Fruit fly (Drosophila melanogaster) whole organism, embryonic: Measurements from ENCODE around the gene ND-B17.
A peak's percentile ranks its signal among the peaks of the same experiment; 100 is the strongest.

Experiments used
- Ada2b ChIP-seq: fragments of 200-800 bp; sonication (Bioruptor generic); IDR thresholded peaks from 2 replicates; pipeline ENCODE4 v1.3.6; 2022; ENCODE audit warnings: missing biosample characterization, missing genetic modification characterization
- Asciz ChIP-seq: fragments of 200-800 bp; sonication (Bioruptor generic); optimal IDR thresholded peaks from 2 replicates; lab custom pipeline; 2017; ENCODE audit warnings: missing biosample characterization, mild to moderate bottlenecking, missing genetic modification characterization, missing genetic modification reagents
- BEAF-32 ChIP-seq: fragments of 200-800 bp; sonication (Bioruptor generic); optimal IDR thresholded peaks from 3 replicates; lab custom pipeline; 2017; ENCODE audit warnings: missing biosample characterization, missing genetic modification characterization, mild to moderate bottlenecking, moderate library complexity, missing genetic modification reagents
- Bteb2 ChIP-seq: fragments of 200-800 bp; sonication (Bioruptor generic); optimal IDR thresholded peaks from 2 replicates; lab custom pipeline; 2016; ENCODE audit warnings: missing biosample characterization, missing genetic modification characterization
- CG1024 ChIP-seq: fragments of 200-800 bp; sonication (Bioruptor generic); IDR thresholded peaks from 2 replicates; pipeline ENCODE4 v1.3.6; 2022; ENCODE audit warnings: missing biosample characterization, missing genetic modification characterization
- CG10366 ChIP-seq: fragments of 200-800 bp; sonication (Bioruptor generic); IDR thresholded peaks from 2 replicates; pipeline ENCODE4 v1.3.6; 2022; ENCODE audit warnings: missing biosample characterization, missing genetic modification characterization
- CG10543 ChIP-seq: fragments of 200-800 bp; sonication (Bioruptor generic); optimal IDR thresholded peaks from 3 replicates; lab custom pipeline; 2017; ENCODE audit warnings: missing biosample characterization, mild to moderate bottlenecking, missing genetic modification characterization, moderate library complexity
- CG10654 ChIP-seq: fragments of 200-800 bp; sonication (Bioruptor generic); optimal IDR thresholded peaks from 2 replicates; lab custom pipeline; 2016; ENCODE audit warnings: missing biosample characterization, missing genetic modification characterization
- CG10959 ChIP-seq: fragments of 200-800 bp; sonication (Bioruptor generic); IDR thresholded peaks from 2 replicates; pipeline ENCODE4 v1.3.6; 2022; ENCODE audit warnings: missing biosample characterization, missing genetic modification characterization
- CG12391 ChIP-seq: fragments of 200-800 bp; sonication (Bioruptor generic); optimal IDR thresholded peaks from 3 replicates; lab custom pipeline; 2018; ENCODE audit warnings: missing biosample characterization, mild to moderate bottlenecking, missing genetic modification characterization, moderate library complexity
- CG13424 ChIP-seq: fragments of 200-800 bp; sonication (Bioruptor generic); optimal IDR thresholded peaks from 2 replicates; lab custom pipeline; 2019; ENCODE audit warnings: missing biosample characterization, mild to moderate bottlenecking, missing genetic modification characterization, moderate library complexity
- CG13894 ChIP-seq: fragments of 200-800 bp; sonication (Bioruptor generic); optimal IDR thresholded peaks from 3 replicates; lab custom pipeline; 2018; ENCODE audit warnings: missing biosample characterization, mild to moderate bottlenecking, missing genetic modification characterization, moderate library complexity
- CG15601 ChIP-seq: fragments of 200-800 bp; sonication (Bioruptor generic); optimal IDR thresholded peaks from 3 replicates; lab custom pipeline; 2019; ENCODE audit warnings: missing biosample characterization, mild to moderate bottlenecking, missing genetic modification characterization, moderate library complexity
- CG1603 ChIP-seq: fragments of 200-800 bp; sonication (Bioruptor generic); optimal IDR thresholded peaks from 2 replicates; lab custom pipeline; 2019; ENCODE audit warnings: missing biosample characterization, mild to moderate bottlenecking, missing genetic modification characterization, moderate library complexity
- CG18476 ChIP-seq: fragments of 200-800 bp; sonication (Bioruptor generic); optimal IDR thresholded peaks from 2 replicates; lab custom pipeline; 2016; ENCODE audit warnings: missing biosample characterization, mild to moderate bottlenecking, missing genetic modification characterization
- CG3163 ChIP-seq: fragments of 200-800 bp; sonication (Bioruptor generic); optimal IDR thresholded peaks from 3 replicates; lab custom pipeline; 2016; ENCODE audit warnings: missing biosample characterization, missing genetic modification characterization
- CG33557 ChIP-seq: fragments of 200-800 bp; sonication (Bioruptor generic); optimal IDR thresholded peaks from 2 replicates; lab custom pipeline; 2019; ENCODE audit warnings: missing biosample characterization, mild to moderate bottlenecking, missing genetic modification characterization, moderate library complexity
- CG4282 ChIP-seq: fragments of 200-800 bp; sonication (Bioruptor generic); optimal IDR thresholded peaks from 2 replicates; lab custom pipeline; 2016; ENCODE audit warnings: missing biosample characterization, missing genetic modification characterization
- CG6175 ChIP-seq: fragments of 200-800 bp; sonication (Bioruptor generic); IDR thresholded peaks from 3 replicates; pipeline ENCODE4 v1.3.6; 2022; ENCODE audit warnings: missing biosample characterization, missing genetic modification characterization
- CG8290 ChIP-seq, 3 experiments: fragments of 200-800 bp; sonication (Bioruptor generic); optimal IDR thresholded peaks; 2 replicates each; lab custom pipeline; 2016 to 2019; ENCODE audit warnings: missing biosample characterization in 3 of 3, missing genetic modification characterization in 3 of 3, mild to moderate bottlenecking in 2 of 3, moderate library complexity in 1 of 3
- CHES-1-like ChIP-seq: fragments of 200-800 bp; sonication (Bioruptor generic); optimal IDR thresholded peaks from 2 replicates; lab custom pipeline; 2016; ENCODE audit warnings: missing biosample characterization, missing genetic modification characterization
- D19B ChIP-seq: fragments of 200-800 bp; sonication (Bioruptor generic); optimal IDR thresholded peaks from 2 replicates; lab custom pipeline; 2017; ENCODE audit warnings: missing biosample characterization, mild to moderate bottlenecking, missing genetic modification characterization
- Deaf1 ChIP-seq: fragments of 200-800 bp; optimal IDR thresholded peaks from 3 replicates; lab custom pipeline; 2019; ENCODE audit warnings: missing biosample characterization, mild to moderate bottlenecking, missing genetic modification characterization, moderate library complexity
- Fer3 ChIP-seq: fragments of 200-800 bp; sonication (Bioruptor generic); optimal IDR thresholded peaks from 2 replicates; lab custom pipeline; 2018; ENCODE audit warnings: missing biosample characterization, mild to moderate bottlenecking, missing genetic modification characterization, moderate library complexity
- Max ChIP-seq: fragments of 200-800 bp; sonication (Bioruptor generic); optimal IDR thresholded peaks from 2 replicates; lab custom pipeline; 2016; ENCODE audit warnings: missing biosample characterization, mild to moderate bottlenecking, missing genetic modification characterization
- Nf-YC ChIP-seq: fragments of 200-800 bp; optimal IDR thresholded peaks from 3 replicates; lab custom pipeline; 2019; ENCODE audit warnings: missing biosample characterization, mild to moderate bottlenecking, missing genetic modification characterization, moderate library complexity
- Sry-δ ChIP-seq: fragments of 200-800 bp; sonication (Bioruptor generic); optimal IDR thresholded peaks from 2 replicates; lab custom pipeline; 2016; ENCODE audit warnings: missing biosample characterization, missing genetic modification characterization
- Trl ChIP-seq, 3 experiments: fragments of >200 bp in 2 of 3; fragments of 200-800 bp in 1 of 3; sonication (Bioruptor generic) in 1 of 3; optimal IDR thresholded peaks; 2 replicates in 1 of 3; 3 replicates in 2 of 3; lab custom pipeline; 2016 to 2017; ENCODE audit warnings: missing biosample characterization in 1 of 3, missing genetic modification characterization in 1 of 3
- Vsx1 ChIP-seq: fragments of 200-800 bp; sonication (Bioruptor generic); optimal IDR thresholded peaks from 2 replicates; lab custom pipeline; 2017; ENCODE audit warnings: missing biosample characterization, mild to moderate bottlenecking, missing genetic modification characterization, missing genetic modification reagents
- YL-1 ChIP-seq: fragments of 200-800 bp; sonication (Bioruptor generic); optimal IDR thresholded peaks from 3 replicates; lab custom pipeline; 2017; ENCODE audit warnings: missing biosample characterization, mild to moderate bottlenecking, missing genetic modification characterization
- ab ChIP-seq: fragments of 200-800 bp; sonication (Bioruptor generic); optimal IDR thresholded peaks from 2 replicates; lab custom pipeline; 2016; ENCODE audit warnings: missing biosample characterization, missing genetic modification characterization
- aop ChIP-seq: fragments of 200-800 bp; sonication (Bioruptor generic); IDR thresholded peaks from 2 replicates; pipeline ENCODE4 v1.3.6; 2022; ENCODE audit warnings: missing biosample characterization, missing genetic modification characterization
- cas ChIP-seq: fragments of 200-800 bp; sonication (Bioruptor generic); IDR thresholded peaks from 2 replicates; pipeline ENCODE4 v1.3.6; 2022; ENCODE audit warnings: missing biosample characterization, missing genetic modification characterization
- chn ChIP-seq: fragments of 200-800 bp; sonication (Bioruptor generic); optimal IDR thresholded peaks from 2 replicates; lab custom pipeline; 2016; ENCODE audit warnings: missing biosample characterization, missing genetic modification characterization
- crp ChIP-seq, 2 experiments: fragments of 200-800 bp; sonication (Bioruptor generic); optimal IDR thresholded peaks; 2 replicates in 1 of 2; 3 replicates in 1 of 2; lab custom pipeline; 2017; ENCODE audit warnings: missing biosample characterization in 2 of 2, missing genetic modification characterization in 2 of 2, mild to moderate bottlenecking in 1 of 2, moderate library complexity in 1 of 2
- dimm ChIP-seq: fragments of 200-800 bp; sonication (Bioruptor generic); IDR thresholded peaks from 2 replicates; pipeline ENCODE4 v1.3.6; 2022; ENCODE audit warnings: missing biosample characterization, missing genetic modification characterization
- lmd ChIP-seq: fragments of 200-800 bp; sonication (Bioruptor generic); IDR thresholded peaks from 2 replicates; pipeline ENCODE4 v1.3.6; 2022; ENCODE audit warnings: missing biosample characterization, missing genetic modification characterization
- nom ChIP-seq: fragments of 200-800 bp; sonication (Bioruptor generic); optimal IDR thresholded peaks from 2 replicates; lab custom pipeline; 2017; ENCODE audit warnings: missing biosample characterization, missing genetic modification characterization, mild to moderate bottlenecking, moderate library complexity, missing genetic modification reagents
- p53 ChIP-seq: fragments of 200-800 bp; sonication (Bioruptor generic); optimal IDR thresholded peaks from 2 replicates; lab custom pipeline; 2016; ENCODE audit warnings: missing biosample characterization, missing genetic modification characterization
- phol ChIP-seq: fragments of 200-800 bp; sonication (Bioruptor generic); optimal IDR thresholded peaks from 3 replicates; lab custom pipeline; 2018; ENCODE audit warnings: missing biosample characterization, mild to moderate bottlenecking, missing genetic modification characterization, moderate library complexity
- prd ChIP-seq, 3 experiments: fragments of >200 bp in 2 of 3; fragments of 200-800 bp in 1 of 3; sonication (Bioruptor generic) in 1 of 3; optimal IDR thresholded peaks in 2 of 3; IDR thresholded peaks in 1 of 3; 2 replicates in 2 of 3; 3 replicates in 1 of 3; pipeline versions ENCODE4 v1.3.6 to Lab custom; 2017 to 2022; ENCODE audit warnings: missing biosample characterization in 1 of 3, missing genetic modification characterization in 1 of 3
- ranshi ChIP-seq: fragments of 200-800 bp; sonication (Bioruptor generic); IDR thresholded peaks from 2 replicates; pipeline ENCODE4 v1.3.6; 2022; ENCODE audit warnings: missing biosample characterization, missing genetic modification characterization
- repo ChIP-seq: fragments of 200-800 bp; sonication (Bioruptor generic); optimal IDR thresholded peaks from 2 replicates; lab custom pipeline; 2016; ENCODE audit warnings: missing biosample characterization, missing genetic modification characterization
- sug ChIP-seq: fragments of 200-800 bp; optimal IDR thresholded peaks from 2 replicates; lab custom pipeline; 2019; ENCODE audit warnings: missing biosample characterization, mild to moderate bottlenecking, missing genetic modification characterization, moderate library complexity
- tin ChIP-seq: fragments of 200-800 bp; sonication (Bioruptor generic); optimal IDR thresholded peaks from 3 replicates; lab custom pipeline; 2016; ENCODE audit warnings: missing biosample characterization, missing genetic modification characterization
- trem ChIP-seq: fragments of 200-800 bp; optimal IDR thresholded peaks from 3 replicates; lab custom pipeline; 2019; ENCODE audit warnings: missing biosample characterization, mild to moderate bottlenecking, missing genetic modification characterization, moderate library complexity
- wek ChIP-seq: fragments of 200-800 bp; sonication (Bioruptor generic); optimal IDR thresholded peaks from 3 replicates; lab custom pipeline; 2018; ENCODE audit warnings: missing biosample characterization, mild to moderate bottlenecking, missing genetic modification characterization, moderate library complexity

Gene ND-B17

dm6 chr2L:15750523-15751258 lies at the start of gene ND-B17:
TSS of gene ND-B17 (minus strand) at chr2L:15751078.
- TF ChIP-seq Trl (optimal IDR thresholded peaks at IDR 0.05; lab: Kevin White, UChicago) (no peak), Trl (GFP tag; optimal IDR thresholded peaks at IDR 0.05; lab: Kevin White, UChicago) (peak; percentile 66), ranshi (GFP tag; lab: Robert Waterston, UW) (peak; percentile 63; the same call in 1 of the 2 replicates), Vsx1 (GFP tag; lab: Kevin White, UChicago) (no peak), Max (GFP tag; lab: Kevin White, UChicago) (no peak), CG18476 (GFP tag; lab: Kevin White, UChicago) (no peak), CG13894 (tag; lab: Kevin White, UChicago) (no peak), dimm (GFP tag; lab: Robert Waterston, UW) (no peak), CG12391 (peak; percentile 50), phol (tag; lab: Kevin White, UChicago) (peak; percentile 17), CG6175 (no peak), nom (GFP tag; lab: Kevin White, UChicago) (no peak), CG10366 (GFP tag; lab: Robert Waterston, UW) (peak; percentile 57), CG10654 (no peak), Nf-YC (tag; lab: Kevin White, UChicago) (no peak), CG15601 (tag; lab: Kevin White, UChicago) (peak; percentile 17), wek (GFP tag; lab: Kevin White, UChicago) (no peak), CG4282 (GFP tag; lab: Kevin White, UChicago) (peak; percentile 33), p53 (GFP tag; lab: Kevin White, UChicago) (peak; percentile 19), CG1603 (tag; lab: Kevin White, UChicago) (peak; percentile 72), tin (GFP tag; lab: Kevin White, UChicago) (peak; percentile 37), CG10959 (0 out of 2 replicates have a peak, but pooled peaks have one; percentile 27), CG8290 (GFP tag; optimal IDR thresholded peaks at IDR 0.05; lab: Kevin White, UChicago) (peak; percentile 79), CG8290 (tag; optimal IDR thresholded peaks at IDR 0.05; lab: Kevin White, UChicago) (peak; percentile 44 to 87), D19B (GFP tag; lab: Kevin White, UChicago) (peak; percentile 93), lmd (GFP tag; lab: Robert Waterston, UW) (peak; percentile 62), Asciz (no peak), cas (GFP tag; lab: Robert Waterston, UW) (0 out of 2 replicates have a peak, but pooled peaks have one; percentile 41), Deaf1 (tag; lab: Kevin White, UChicago) (no peak), ab (peak; percentile 25), YL-1 (GFP tag; lab: Kevin White, UChicago) (peak; percentile 50), CHES-1-like (peak; percentile 66), Ada2b (peak; percentile 27; the same call in 1 of the 2 replicates), trem (tag; lab: Kevin White, UChicago) (peak; percentile 32), Fer3 (no peak), CG3163 (GFP tag; lab: Kevin White, UChicago) (peak; percentile 29), CG13424 (tag; lab: Kevin White, UChicago) (peak; percentile 45), BEAF-32 (peak; percentile 24), crp (GFP tag; optimal IDR thresholded peaks at IDR 0.05; lab: Kevin White, UChicago) (peak; percentile 75 to 96), Bteb2 (peak; percentile 0), CG10543 (GFP tag; lab: Kevin White, UChicago) (no peak), prd (optimal IDR thresholded peaks at IDR 0.05; lab: Kevin White, UChicago) (no peak), prd (GFP tag; IDR thresholded peaks at IDR 0.05; lab: Robert Waterston, UW) (no peak; the same call in 2 of the 3 replicates), aop (GFP tag; lab: Robert Waterston, UW) (no peak), Sry-δ (GFP tag; lab: Kevin White, UChicago) (peak; percentile 12), CG1024 (GFP tag; lab: Robert Waterston, UW) (peak; percentile 39; the same call in 1 of the 2 replicates), CG33557 (GFP tag; lab: Kevin White, UChicago) (peak; percentile 3), chn (peak; percentile 62), sug (tag; lab: Kevin White, UChicago) (peak; percentile 29), repo (no peak)
